Worm (Caenorhabditis elegans): ENCODE data around the gene F26A10.2.

DNA sequence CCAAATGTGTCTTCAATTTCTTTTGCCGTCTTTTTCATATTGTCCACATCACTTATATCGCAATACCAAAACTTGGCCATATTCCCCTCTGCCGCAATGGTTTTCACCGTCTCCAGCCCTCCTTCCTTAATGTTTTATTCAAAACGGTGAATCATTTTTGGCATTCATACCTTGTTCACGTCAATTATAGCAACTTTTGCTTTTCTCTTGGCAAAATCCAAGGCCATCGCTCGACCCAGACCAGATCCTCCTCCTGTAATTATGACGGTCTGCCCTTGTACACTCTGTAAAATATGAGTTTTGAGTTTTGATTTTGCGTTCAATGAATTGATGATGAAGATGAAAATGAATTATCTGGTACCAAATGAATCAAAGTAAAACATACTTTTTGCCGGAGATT, 19.2 kb upstream of the F26A10.2 start:
- TF ChIP-seq zip-5 (tag; optimal IDR thresholded peaks at IDR 0.05) = no peak
- no peak for TF ChIP-seq elt-4 (tag; optimal IDR thresholded peaks at IDR 0.05)
- TF ChIP-seq ceh-9 (tag; optimal IDR thresholded peaks at IDR 0.05) = no peak
- TF ChIP-seq eyg-1 (tag; optimal IDR thresholded peaks at IDR 0.05) = no peak
- TF ChIP-seq ets-4 (tag; optimal IDR thresholded peaks at IDR 0.05) = no peak
- no peak for TF ChIP-seq hlh-30 (tag; optimal IDR thresholded peaks at IDR 0.05; ENCODE audit: insufficient read depth)
- no peak for TF ChIP-seq nhr-11 (tag; optimal IDR thresholded peaks at IDR 0.05)
- no peak for TF ChIP-seq C38D4.7 (GFP tag; optimal IDR thresholded peaks at IDR 0.05)
- TF ChIP-seq lim-6 (tag; optimal IDR thresholded peaks at IDR 0.05) = no peak
- no peak for TF ChIP-seq ceh-6 (GFP tag; optimal IDR thresholded peaks at IDR 0.05)
- no peak for TF ChIP-seq F13H6.1 (tag; optimal IDR thresholded peaks at IDR 0.05)
- no peak for TF ChIP-seq ceh-30 (tag; optimal IDR thresholded peaks at IDR 0.05)

Data from whole organism, late embryonic.